Worm (Caenorhabditis elegans) whole organism, early embryonic: ENCODE measurements around the gene ZK666.1.

ENCODE experiments used
- B0310.2 ChIP-seq: sonication (generic microtip); optimal IDR thresholded peaks from 2 replicates; lab custom pipeline; 2016; ENCODE audit warnings: mild to moderate bottlenecking, missing genetic modification characterization, missing compliant biosample characterization
- F13C5.2 ChIP-seq: sonication (generic microtip); optimal IDR thresholded peaks from 2 replicates; lab custom pipeline; 2017; ENCODE audit warnings: mild to moderate bottlenecking, missing genetic modification characterization, inconsistent platforms, missing compliant biosample characterization
- aly-1 ChIP-seq: sonication (generic microtip); optimal IDR thresholded peaks from 2 replicates; lab custom pipeline; 2016; ENCODE audit warnings: missing genetic modification characterization, missing compliant biosample characterization
- ama-1 ChIP-seq: fragments of 150-350 bp; optimal IDR thresholded peaks from 2 replicates; lab custom pipeline; 2014
- ceh-13 ChIP-seq: fragments of 200-800 bp; sonication (Bioruptor generic); optimal IDR thresholded peaks from 2 replicates; lab custom pipeline; 2018; ENCODE audit warnings: mild to moderate bottlenecking, missing genetic modification characterization, missing compliant biosample characterization
- ceh-36 ChIP-seq: sonication (generic microtip); optimal IDR thresholded peaks from 2 replicates; lab custom pipeline; 2016; ENCODE audit warnings: missing genetic modification characterization, inconsistent platforms, missing compliant biosample characterization
- ets-7 ChIP-seq: sonication (generic microtip); optimal IDR thresholded peaks from 2 replicates; lab custom pipeline; 2016; ENCODE audit warnings: missing genotype, missing genetic modification characterization, missing compliant biosample characterization
- flt-1 ChIP-seq: fragments of 200-800 bp; sonication (Bioruptor generic); IDR thresholded peaks from 2 replicates; pipeline ENCODE4 v1.3.6; 2022; ENCODE audit warnings: missing genetic modification characterization, missing compliant biosample characterization
- hmbx-1 ChIP-seq: sonication (generic microtip); optimal IDR thresholded peaks from 2 replicates; lab custom pipeline; 2016; ENCODE audit warnings: mild to moderate bottlenecking, missing genetic modification characterization, missing compliant biosample characterization
- hmg-4 ChIP-seq: fragments of 200-800 bp; sonication (Bioruptor generic); optimal IDR thresholded peaks from 2 replicates; lab custom pipeline; 2018; ENCODE audit warnings: mild to moderate bottlenecking, missing genetic modification characterization, missing compliant biosample characterization
- hnd-1 ChIP-seq: sonication (generic microtip); optimal IDR thresholded peaks from 2 replicates; lab custom pipeline; 2016; ENCODE audit warnings: missing genetic modification characterization, missing compliant biosample characterization
- pes-1 ChIP-seq: fragments of 200-800 bp; sonication (Bioruptor generic); IDR thresholded peaks from 2 replicates; pipeline ENCODE4 v1.3.6; 2022; ENCODE audit warnings: missing genetic modification reagents, missing genetic modification characterization, missing compliant biosample characterization
- scrt-1 ChIP-seq: fragments of 200-800 bp; sonication (Bioruptor generic); IDR thresholded peaks from 2 replicates; pipeline ENCODE4 v1.3.6; 2022; ENCODE audit warnings: missing genetic modification characterization, missing compliant biosample characterization
- sea-1 ChIP-seq: fragments of 200-800 bp; sonication (Bioruptor generic); conservative IDR thresholded peaks from 2 replicates; pipeline ENCODE4 v1.3.6; 2022; ENCODE audit warnings: missing genetic modification characterization, missing compliant biosample characterization
- tbx-11 ChIP-seq: fragments of 200-800 bp; sonication (Bioruptor generic); IDR thresholded peaks from 2 replicates; pipeline ENCODE4 v1.3.6; 2022; ENCODE audit warnings: missing genetic modification characterization, missing compliant biosample characterization
- tbx-37 ChIP-seq: fragments of 200-800 bp; sonication (Bioruptor generic); conservative IDR thresholded peaks from 2 replicates; pipeline ENCODE4 v1.3.6; 2022; ENCODE audit warnings: missing genetic modification reagents, missing genetic modification characterization, missing compliant biosample characterization
- tra-4 ChIP-seq: sonication (generic microtip); optimal IDR thresholded peaks from 2 replicates; lab custom pipeline; 2017; ENCODE audit warnings: missing genetic modification characterization, missing compliant biosample characterization

ZK666.1 gene

DNA sequence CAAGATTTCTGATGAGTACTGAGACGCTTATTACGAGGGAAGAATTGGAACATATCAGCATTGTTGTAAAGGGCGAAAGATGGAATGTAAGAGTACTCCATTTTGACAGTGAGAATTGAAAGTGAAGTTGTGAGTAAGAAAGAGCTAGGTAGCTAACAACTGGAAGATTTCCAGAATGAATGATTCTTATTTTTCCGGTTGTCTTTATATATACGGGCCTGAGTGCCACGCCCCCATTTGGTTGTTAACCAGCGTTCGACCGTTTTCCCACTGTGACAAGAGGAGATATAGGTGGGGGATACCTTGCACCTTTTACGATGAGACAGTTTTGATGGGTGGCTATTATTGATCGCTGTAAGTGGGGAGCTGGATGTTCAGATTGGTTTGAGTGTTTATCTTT is at the start of gene ZK666.1:
TSS of gene ZK666.1 (minus strand) at position 101 of the 400 bp plus-strand sequence.
- TF ChIP-seq scrt-1 (GFP tag; lab: Robert Waterston, UW) (no peak), sea-1 (GFP tag; lab: Robert Waterston, UW) (no peak), F13C5.2 (tag; lab: Kevin White, UChicago) (no peak), B0310.2 (tag; lab: Kevin White, UChicago) (no peak), hnd-1 (tag; lab: Kevin White, UChicago) (no peak)

DNA sequence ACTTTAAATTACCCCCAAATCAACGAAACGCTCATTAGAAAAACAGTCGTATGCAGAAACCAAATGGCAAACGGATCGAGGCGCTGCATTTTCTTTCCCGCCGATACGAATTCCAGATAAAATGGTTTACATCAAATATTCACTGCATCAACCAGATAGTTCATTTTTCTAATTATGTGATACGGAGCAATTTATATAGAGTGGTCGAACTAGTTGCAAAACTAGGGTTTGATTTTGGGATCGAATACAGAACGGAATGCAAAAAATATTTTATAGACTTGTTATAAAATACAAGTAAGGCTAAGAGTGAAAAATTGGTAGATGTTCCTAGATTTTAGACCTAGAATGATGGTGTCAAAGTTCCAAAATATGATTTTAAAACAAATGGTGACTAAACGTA is 48.7 kb upstream of the ZK666.1 start:
- no peak for TF ChIP-seq hmbx-1
- no peak for TF ChIP-seq tra-4
- TF ChIP-seq ama-1 (lab: Kevin White, UChicago) = no peak
- TF ChIP-seq ets-7 = no peak
- TF ChIP-seq tbx-37 (GFP tag; lab: Robert Waterston, UW) = no peak
- no peak for TF ChIP-seq aly-1
- no peak for TF ChIP-seq ceh-36 (tag; lab: Kevin White, UChicago)
- no peak for TF ChIP-seq tbx-11
- TF ChIP-seq F13C5.2 (tag; lab: Kevin White, UChicago) = no peak

DNA sequence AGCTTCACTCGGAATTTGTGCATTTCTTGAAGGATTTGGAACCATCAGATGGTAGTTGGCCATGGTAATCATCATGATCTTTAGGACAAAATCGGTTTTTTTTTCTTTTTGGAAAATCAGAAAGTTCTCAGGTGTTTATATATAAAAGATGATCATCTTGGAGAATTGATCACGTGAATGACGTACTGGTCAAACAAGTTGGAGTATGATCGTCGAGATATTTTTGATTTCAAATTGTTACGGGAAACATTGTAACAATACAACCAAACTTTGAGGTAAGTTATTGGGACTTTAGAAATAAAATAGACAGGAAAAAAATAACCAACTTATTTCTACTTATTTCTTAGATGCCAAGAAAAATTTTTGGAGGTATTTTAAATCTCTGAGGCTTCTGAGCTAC is 47.9 kb upstream of the ZK666.1 start, which contains the start of gene F59B10.4:
TSS of gene F59B10.4 (minus strand) at position 101 of the 400 bp plus-strand sequence.
- TF ChIP-seq flt-1 (GFP tag; lab: Robert Waterston, UW) (no peak), aly-1 (no peak), ama-1 (lab: Kevin White, UChicago) (no peak), pes-1 (GFP tag; lab: Robert Waterston, UW) (no peak), hmg-4 (no peak)

DNA sequence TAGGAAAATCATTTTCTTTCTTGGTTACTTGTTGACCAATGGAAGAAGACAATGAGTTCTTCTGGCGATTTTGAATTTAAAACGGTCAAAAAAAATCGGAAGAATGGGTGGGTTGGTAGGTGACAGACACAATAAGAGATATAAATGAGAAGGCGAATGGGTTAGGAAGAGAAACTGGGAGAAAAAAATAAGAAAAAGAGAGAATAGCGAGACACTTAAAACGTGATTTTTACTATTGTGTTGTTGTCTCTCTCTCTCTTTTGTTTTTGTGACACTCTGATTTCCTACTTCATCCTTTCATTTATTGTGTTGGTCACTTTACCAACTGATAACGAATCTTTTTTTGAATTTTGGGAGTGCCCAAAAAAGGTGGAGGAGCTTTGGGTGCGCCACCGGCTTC is 45.2 kb upstream of the ZK666.1 start:
- no peak for TF ChIP-seq sea-1 (GFP tag; lab: Robert Waterston, UW)
- TF ChIP-seq hnd-1 (tag; lab: Kevin White, UChicago) = no peak
- TF ChIP-seq tra-4 = no peak
- no peak for TF ChIP-seq tbx-11
- no peak for TF ChIP-seq pes-1 (GFP tag; lab: Robert Waterston, UW)
- no peak for TF ChIP-seq hmbx-1

DNA sequence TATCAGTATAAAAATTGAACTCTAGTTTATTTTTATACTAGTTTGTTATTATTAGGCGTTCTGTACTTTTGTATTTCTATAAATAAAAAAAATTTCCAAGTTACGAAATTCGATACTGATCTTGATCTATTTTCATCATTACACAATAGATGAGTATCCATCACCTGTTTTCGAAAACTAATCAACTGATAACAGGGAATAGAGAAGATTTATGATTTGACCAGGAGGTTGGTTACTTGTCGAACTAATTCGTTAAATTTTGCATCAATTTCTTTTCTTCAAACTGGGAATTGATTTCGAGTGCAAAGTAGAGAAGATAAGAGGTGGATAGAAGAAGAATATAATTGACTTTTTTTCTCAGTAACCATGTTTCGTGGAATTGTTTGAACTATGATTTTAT is 44.3 kb upstream of the ZK666.1 start:
- TF ChIP-seq ets-7 = no peak
- no peak for TF ChIP-seq tbx-37 (GFP tag; lab: Robert Waterston, UW)
- no peak for TF ChIP-seq F13C5.2 (tag; lab: Kevin White, UChicago)
- no peak for TF ChIP-seq flt-1 (GFP tag; lab: Robert Waterston, UW)
- TF ChIP-seq tbx-11 = no peak

ce11 chrII:10513377-10513776 is 42.2 kb upstream of the ZK666.1 start:
- TF ChIP-seq ceh-36 (tag; lab: Kevin White, UChicago) (no peak), tbx-11 (no peak), aly-1 (no peak)

ce11 chrII:10510242-10510641 is 39.1 kb upstream of the ZK666.1 start, which contains the start of gene F59B10.3:
Gene F59B10.3, plus strand, starts transcription at chrII:10510542.
- TF ChIP-seq ama-1 (lab: Kevin White, UChicago) (no peak), B0310.2 (tag; lab: Kevin White, UChicago) (no peak), pes-1 (GFP tag; lab: Robert Waterston, UW) (no peak), tbx-37 (GFP tag; lab: Robert Waterston, UW) (no peak), hmg-4 (no peak), sea-1 (GFP tag; lab: Robert Waterston, UW) (no peak), flt-1 (GFP tag; lab: Robert Waterston, UW) (no peak), ceh-36 (tag; lab: Kevin White, UChicago) (no peak), hnd-1 (tag; lab: Kevin White, UChicago) (no peak), F13C5.2 (tag; lab: Kevin White, UChicago) (no peak), hmbx-1 (no peak), scrt-1 (GFP tag; lab: Robert Waterston, UW) (no peak), tra-4 (no peak), aly-1 (no peak), ets-7 (no peak), ceh-13 (no peak), tbx-11 (no peak)

DNA sequence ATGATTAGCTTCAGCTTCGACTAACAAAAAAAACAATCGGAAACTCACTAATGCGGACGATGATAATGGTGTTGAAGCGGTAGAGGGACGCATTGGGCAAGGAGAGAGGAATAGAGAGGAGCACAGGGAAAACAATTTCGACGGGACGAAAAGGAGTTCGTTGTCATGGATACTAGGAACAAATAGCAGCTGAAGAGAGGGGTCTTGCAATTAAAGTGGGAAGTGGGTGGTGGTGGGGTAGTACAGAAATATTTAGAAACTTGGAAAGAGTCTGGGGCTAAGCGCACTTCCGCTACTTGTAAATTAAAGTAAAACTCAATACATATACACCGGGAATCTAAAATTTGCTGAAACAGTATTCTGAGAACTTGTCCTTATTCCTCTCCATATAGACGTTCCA is 38.6 kb upstream of the ZK666.1 start, which contains the start of gene F59B10.2:
TSS of gene F59B10.2 (minus strand) at position 101 of the 400 bp plus-strand sequence.
- TF ChIP-seq ceh-13 = no peak
- TF ChIP-seq tra-4 = no peak
- no peak for TF ChIP-seq hmbx-1
- no peak for TF ChIP-seq B0310.2 (tag; lab: Kevin White, UChicago)
- TF ChIP-seq hnd-1 (tag; lab: Kevin White, UChicago) = no peak
- TF ChIP-seq pes-1 (GFP tag; lab: Robert Waterston, UW) = no peak
- TF ChIP-seq aly-1 = no peak
- no peak for TF ChIP-seq scrt-1 (GFP tag; lab: Robert Waterston, UW)
- TF ChIP-seq sea-1 (GFP tag; lab: Robert Waterston, UW) = no peak
- TF ChIP-seq ets-7 = no peak
- TF ChIP-seq hmg-4 = no peak
- TF ChIP-seq tbx-37 (GFP tag; lab: Robert Waterston, UW) = no peak
- TF ChIP-seq F13C5.2 (tag; lab: Kevin White, UChicago) = no peak
- TF ChIP-seq tbx-11 = no peak
- no peak for TF ChIP-seq flt-1 (GFP tag; lab: Robert Waterston, UW)
- TF ChIP-seq ama-1 (lab: Kevin White, UChicago) = no peak
- no peak for TF ChIP-seq ceh-36 (tag; lab: Kevin White, UChicago)

DNA sequence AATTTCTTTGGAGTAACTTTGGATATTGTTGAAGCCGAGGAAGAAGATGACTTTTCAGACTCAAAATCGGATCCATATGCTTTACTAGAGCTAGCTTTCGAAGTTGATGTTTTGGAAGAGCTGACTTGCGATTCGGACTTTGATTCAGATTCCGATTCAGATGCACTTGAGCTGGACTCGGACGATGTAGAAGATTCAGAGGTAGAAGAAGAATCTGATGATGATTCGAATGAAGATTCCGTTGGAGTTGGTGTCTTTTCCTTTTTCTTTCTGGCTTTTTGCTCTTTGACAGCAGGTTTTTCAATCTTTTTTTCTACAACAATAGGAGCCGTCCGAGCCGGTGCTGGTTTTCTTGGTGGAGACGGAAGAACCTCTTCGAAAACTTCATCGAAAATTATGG is 36.8 kb upstream of the ZK666.1 start:
- no peak for TF ChIP-seq tbx-37 (GFP tag; lab: Robert Waterston, UW)
- no peak for TF ChIP-seq hmg-4
- no peak for TF ChIP-seq scrt-1 (GFP tag; lab: Robert Waterston, UW)
- TF ChIP-seq tra-4 = no peak
- TF ChIP-seq sea-1 (GFP tag; lab: Robert Waterston, UW) = no peak
- no peak for TF ChIP-seq tbx-11
- TF ChIP-seq hnd-1 (tag; lab: Kevin White, UChicago) = no peak
